Worm (Caenorhabditis elegans) whole organism, mixed stage, embryonic: ENCODE results near the gene F47B8.18.

Source experiments
- pha-4 ChIP-seq: fragments of 150-350 bp; optimal IDR thresholded peaks from 2 replicates; lab custom pipeline; 2018; ENCODE audit warnings: missing biosample characterization, missing genetic modification reagents, missing genetic modification characterization
- sptf-1 ChIP-seq: sonication (generic microtip); optimal IDR thresholded peaks from 2 replicates; lab custom pipeline; 2017; ENCODE audit warnings: mild to moderate bottlenecking, missing genetic modification characterization, moderate library complexity, missing compliant biosample characterization

- TF ChIP-seq sptf-1 (tag; lab: Kevin White, UChicago) (peak; percentile 56), pha-4 (tag; lab: Kevin White, UChicago) (peak; percentile 58)
Observed at ce11 chrV:14347234-14347826, 22.1 kb upstream of the F47B8.18 start, which contains the start of gene cept-2.
